Worm (Caenorhabditis elegans) whole organism, L4 larva: ENCODE data around the gene ugt-47.

Experiments used
- ama-1 ChIP-seq: fragments of 150-350 bp; optimal IDR thresholded peaks from 2 replicates; lab custom pipeline; 2014; ENCODE audit warnings: inconsistent platforms, mixed read lengths
- dmd-6 ChIP-seq: fragments of 200-800 bp; sonication (Bioruptor generic); IDR thresholded peaks from 2 replicates; pipeline ENCODE4 v1.3.6; 2022; ENCODE audit warnings: missing genetic modification reagents, missing genetic modification characterization, missing compliant biosample characterization
- dpl-1 ChIP-seq: fragments of 150-350 bp; optimal IDR thresholded peaks from 2 replicates; lab custom pipeline; 2014; ENCODE audit warnings: missing biosample characterization, missing genetic modification reagents, missing genetic modification characterization
- hif-1 ChIP-seq, 2 experiments: sonication (generic microtip); optimal IDR thresholded peaks; 2 replicates each; lab custom pipeline; 2016 to 2017; ENCODE audit warnings: missing compliant biosample characterization in 2 of 2, missing genetic modification characterization in 2 of 2, missing genetic modification reagents in 2 of 2, missing genotype in 2 of 2, mild to moderate bottlenecking in 1 of 2
- hlh-11 ChIP-seq: fragments of 200-800 bp; sonication (Bioruptor generic); optimal IDR thresholded peaks from 2 replicates; lab custom pipeline; 2018; ENCODE audit warnings: mild to moderate bottlenecking, missing genetic modification characterization, missing compliant biosample characterization
- lin-15B ChIP-seq: fragments of 150-350 bp; sonication (generic microtip); optimal IDR thresholded peaks from 3 replicates; lab custom pipeline; 2014; ENCODE audit warnings: missing biosample characterization, missing genetic modification characterization
- lsy-2 ChIP-seq, 2 experiments: fragments of 150-350 bp in 1 of 2; sonication (generic microtip) in 1 of 2; optimal IDR thresholded peaks; 2 replicates each; lab custom pipeline; 2014 to 2017; ENCODE audit warnings: missing biosample characterization in 2 of 2, missing genetic modification characterization in 2 of 2
- nhr-10 ChIP-seq: fragments of 150-350 bp; optimal IDR thresholded peaks from 2 replicates; lab custom pipeline; 2014; ENCODE audit warnings: missing biosample characterization, missing genetic modification characterization
- pha-4 ChIP-seq, 2 experiments: fragments of 150-350 bp in 1 of 2; fragments of 200-800 bp in 1 of 2; sonication (Bioruptor generic) in 1 of 2; IDR thresholded peaks in 1 of 2; optimal IDR thresholded peaks in 1 of 2; 2 replicates each; pipeline versions ENCODE4 v1.3.6 to Lab custom; 2014 to 2022; ENCODE audit warnings: missing genetic modification characterization in 2 of 2, missing genetic modification reagents in 2 of 2, missing biosample characterization in 1 of 2, missing compliant biosample characterization in 1 of 2
- php-3 ChIP-seq: fragments of 200-800 bp; sonication (Bioruptor generic); IDR thresholded peaks from 2 replicates; pipeline ENCODE4 v1.3.6; 2022; ENCODE audit warnings: missing genetic modification reagents, missing genetic modification characterization, missing compliant biosample characterization
- snpc-1.2 ChIP-seq: fragments of 200-800 bp; sonication (Bioruptor generic); IDR thresholded peaks from 2 replicates; pipeline ENCODE4 v1.3.6; 2022; ENCODE audit warnings: missing genetic modification reagents, missing genetic modification characterization, missing compliant biosample characterization

- no peak for TF ChIP-seq pha-4 (GFP tag; IDR thresholded peaks at IDR 0.05; lab: Robert Waterston, UW)
- no peak for TF ChIP-seq pha-4 (tag; optimal IDR thresholded peaks at IDR 0.05; lab: Kevin White, UChicago)
- TF ChIP-seq nhr-10, result no peak
- no peak for TF ChIP-seq ama-1 (lab: Kevin White, UChicago)
- TF ChIP-seq hlh-11 (tag; lab: Kevin White, UChicago), result no peak
- TF ChIP-seq lin-15B (tag; lab: Kevin White, UChicago), result no peak
- TF ChIP-seq lsy-2 (tag; optimal IDR thresholded peaks at IDR 0.05; lab: Kevin White, UChicago), result no peak
- TF ChIP-seq snpc-1.2 (GFP tag; lab: Robert Waterston, UW), result no peak
- TF ChIP-seq dpl-1 (GFP tag; lab: Kevin White, UChicago), result no peak
- no peak for TF ChIP-seq dmd-6 (GFP tag; lab: Robert Waterston, UW)
- no peak for TF ChIP-seq php-3 (GFP tag; lab: Robert Waterston, UW)
- no peak for TF ChIP-seq hif-1 (tag; optimal IDR thresholded peaks at IDR 0.05; lab: Kevin White, UChicago)
Measured at ce11 chrV:10107309-10107708, 8.9 kb upstream of the ugt-47 start, which contains the start of gene C08B6.11.
